Fruit fly (Drosophila melanogaster) whole organism, embryonic: ENCODE data around the gene CG15406.
A peak's percentile ranks its signal among the peaks of the same experiment; 100 is the strongest.

Experiments
- Abd-B ChIP-seq: fragments of 200-800 bp; sonication (Bioruptor generic); optimal IDR thresholded peaks from 2 replicates; lab custom pipeline; 2018; ENCODE audit warnings: missing biosample characterization, mild to moderate bottlenecking, missing genetic modification characterization, moderate library complexity
- Ada2b ChIP-seq: fragments of 200-800 bp; sonication (Bioruptor generic); IDR thresholded peaks from 2 replicates; pipeline ENCODE4 v1.3.6; 2022; ENCODE audit warnings: missing biosample characterization, missing genetic modification characterization
- Atf3 ChIP-seq: fragments of 200-800 bp; sonication (Bioruptor generic); optimal IDR thresholded peaks from 3 replicates; lab custom pipeline; 2016; ENCODE audit warnings: missing biosample characterization, missing genetic modification characterization
- BtbVII ChIP-seq: fragments of 200-800 bp; sonication (Bioruptor generic); optimal IDR thresholded peaks from 3 replicates; lab custom pipeline; 2017; ENCODE audit warnings: missing biosample characterization, mild to moderate bottlenecking, missing genetic modification characterization
- CG10321 ChIP-seq: fragments of 200-800 bp; sonication (Bioruptor generic); IDR thresholded peaks from 2 replicates; pipeline ENCODE4 v1.3.6; 2022; ENCODE audit warnings: missing biosample characterization, missing genetic modification characterization
- CG10959 ChIP-seq: fragments of 200-800 bp; sonication (Bioruptor generic); IDR thresholded peaks from 2 replicates; pipeline ENCODE4 v1.3.6; 2022; ENCODE audit warnings: missing biosample characterization, missing genetic modification characterization
- CG11560 ChIP-seq: fragments of 200-800 bp; sonication (Bioruptor generic); IDR thresholded peaks from 3 replicates; pipeline ENCODE4 v1.3.6; 2022; ENCODE audit warnings: missing biosample characterization, missing genetic modification characterization
- CG15011 ChIP-seq: fragments of 200-800 bp; sonication (Bioruptor generic); optimal IDR thresholded peaks from 3 replicates; lab custom pipeline; 2018; ENCODE audit warnings: missing biosample characterization, mild to moderate bottlenecking, missing genetic modification characterization
- CG15479 ChIP-seq: fragments of 200-800 bp; sonication (Bioruptor generic); optimal IDR thresholded peaks from 3 replicates; lab custom pipeline; 2019; ENCODE audit warnings: missing biosample characterization, mild to moderate bottlenecking, missing genetic modification characterization, moderate library complexity
- CG1602 ChIP-seq: fragments of 200-800 bp; sonication (Bioruptor generic); optimal IDR thresholded peaks from 3 replicates; lab custom pipeline; 2016; ENCODE audit warnings: missing biosample characterization, missing genetic modification characterization
- CG16815 ChIP-seq: fragments of 200-800 bp; sonication (Bioruptor generic); optimal IDR thresholded peaks from 3 replicates; lab custom pipeline; 2017; ENCODE audit warnings: missing biosample characterization, mild to moderate bottlenecking, missing genetic modification characterization
- CG17361 ChIP-seq: fragments of 200-800 bp; sonication (Bioruptor generic); IDR thresholded peaks from 3 replicates; pipeline ENCODE4 v1.3.6; 2022; ENCODE audit warnings: missing biosample characterization, missing genetic modification characterization
- CG17568 ChIP-seq: fragments of 200-800 bp; sonication (Bioruptor generic); optimal IDR thresholded peaks from 2 replicates; lab custom pipeline; 2018; ENCODE audit warnings: missing biosample characterization, mild to moderate bottlenecking, missing genetic modification characterization, moderate library complexity
- CG2120 ChIP-seq: fragments of 200-800 bp; sonication (Bioruptor generic); optimal IDR thresholded peaks from 3 replicates; lab custom pipeline; 2016; ENCODE audit warnings: missing biosample characterization, missing genetic modification characterization
- CG2712 ChIP-seq: fragments of 200-800 bp; optimal IDR thresholded peaks from 3 replicates; lab custom pipeline; 2019; ENCODE audit warnings: missing biosample characterization, mild to moderate bottlenecking, missing genetic modification characterization, moderate library complexity
- CG3065 ChIP-seq: fragments of 200-800 bp; sonication (Bioruptor generic); optimal IDR thresholded peaks from 2 replicates; lab custom pipeline; 2016; ENCODE audit warnings: missing biosample characterization, missing genetic modification characterization
- CG31224 ChIP-seq: fragments of 200-800 bp; sonication (Bioruptor generic); IDR thresholded peaks from 2 replicates; pipeline ENCODE4 v1.3.6; 2022; ENCODE audit warnings: missing biosample characterization, missing genetic modification characterization
- CG32532 ChIP-seq: fragments of 200-800 bp; sonication (Bioruptor generic); IDR thresholded peaks from 2 replicates; pipeline ENCODE4 v1.3.6; 2022; ENCODE audit warnings: missing biosample characterization, missing genetic modification characterization
- CG33213 ChIP-seq: fragments of 200-800 bp; sonication (Bioruptor generic); optimal IDR thresholded peaks from 3 replicates; lab custom pipeline; 2016; ENCODE audit warnings: missing biosample characterization, missing genetic modification characterization
- CG4617 ChIP-seq: fragments of 200-800 bp; sonication (Bioruptor generic); optimal IDR thresholded peaks from 3 replicates; lab custom pipeline; 2016; ENCODE audit warnings: missing biosample characterization, missing genetic modification characterization, borderline replicate concordance
- CG6854 ChIP-seq: fragments of 200-800 bp; sonication (Bioruptor generic); optimal IDR thresholded peaks from 3 replicates; lab custom pipeline; 2017; ENCODE audit warnings: missing biosample characterization, mild to moderate bottlenecking, missing genetic modification characterization
- CG8359 ChIP-seq: fragments of 200-800 bp; sonication (Bioruptor generic); optimal IDR thresholded peaks from 2 replicates; lab custom pipeline; 2017; ENCODE audit warnings: missing biosample characterization, mild to moderate bottlenecking, missing genetic modification characterization, borderline replicate concordance
- CG9876 ChIP-seq: fragments of 200-800 bp; sonication (Bioruptor generic); optimal IDR thresholded peaks from 2 replicates; lab custom pipeline; 2016; ENCODE audit warnings: missing biosample characterization, missing genetic modification characterization
- CHES-1-like ChIP-seq: fragments of 200-800 bp; sonication (Bioruptor generic); optimal IDR thresholded peaks from 2 replicates; lab custom pipeline; 2016; ENCODE audit warnings: missing biosample characterization, missing genetic modification characterization
- Doc2 ChIP-seq: fragments of 200-800 bp; sonication (Bioruptor generic); IDR thresholded peaks from 2 replicates; pipeline ENCODE4 v1.3.6; 2022; ENCODE audit warnings: missing biosample characterization, missing genetic modification characterization
- Hr3 ChIP-seq: fragments of 200-800 bp; sonication (Bioruptor generic); optimal IDR thresholded peaks from 3 replicates; lab custom pipeline; 2016; ENCODE audit warnings: missing biosample characterization, missing genetic modification characterization
- Jarid2 ChIP-seq: fragments of 200-800 bp; sonication (Bioruptor generic); optimal IDR thresholded peaks from 3 replicates; lab custom pipeline; 2017; ENCODE audit warnings: mild to moderate bottlenecking, missing biosample characterization, missing genetic modification reagents, missing genetic modification characterization
- Lpt ChIP-seq: fragments of >200 bp; optimal IDR thresholded peaks from 2 replicates; lab custom pipeline; 2018; ENCODE audit warnings: missing biosample characterization, missing genetic modification characterization
- Med ChIP-seq: fragments of 200-800 bp; sonication (Bioruptor generic); peaks from one replicate; lab custom pipeline; 2016; ENCODE audit warnings: missing biosample characterization, missing genetic modification characterization, mild to moderate bottlenecking, inconsistent platforms, moderate library complexity
- NfI ChIP-seq: fragments of 200-800 bp; sonication (Bioruptor generic); optimal IDR thresholded peaks from 3 replicates; lab custom pipeline; 2018; ENCODE audit warnings: missing biosample characterization, mild to moderate bottlenecking, missing genetic modification characterization, moderate library complexity
- Oaz ChIP-seq: fragments of 200-800 bp; sonication (Bioruptor generic); IDR thresholded peaks from 2 replicates; pipeline ENCODE4 v1.3.6; 2022; ENCODE audit warnings: missing biosample characterization, missing genetic modification characterization
- Rfx ChIP-seq: fragments of 200-800 bp; sonication (Bioruptor generic); IDR thresholded peaks from 2 replicates; pipeline ENCODE4 v1.3.6; 2022; ENCODE audit warnings: missing biosample characterization, missing genetic modification characterization
- Stat92E ChIP-seq, 3 experiments: fragments of >200 bp in 2 of 3; fragments of 200-800 bp in 1 of 3; sonication (Bioruptor generic) in 1 of 3; optimal IDR thresholded peaks; 2 replicates each; lab custom pipeline; 2017 to 2019; ENCODE audit warnings: missing biosample characterization in 3 of 3, missing genetic modification characterization in 3 of 3, mild to moderate bottlenecking in 1 of 3, moderate library complexity in 1 of 3
- abd-A ChIP-seq: fragments of 200-800 bp; sonication (Bioruptor generic); optimal IDR thresholded peaks from 3 replicates; lab custom pipeline; 2019; ENCODE audit warnings: missing biosample characterization, mild to moderate bottlenecking, missing genetic modification characterization, moderate library complexity
- aop ChIP-seq: fragments of 200-800 bp; sonication (Bioruptor generic); IDR thresholded peaks from 2 replicates; pipeline ENCODE4 v1.3.6; 2022; ENCODE audit warnings: missing biosample characterization, missing genetic modification characterization
- bab2 ChIP-seq: fragments of 200-800 bp; sonication (Bioruptor generic); optimal IDR thresholded peaks from 2 replicates; lab custom pipeline; 2016; ENCODE audit warnings: missing biosample characterization, missing genetic modification characterization
- chm ChIP-seq: fragments of 200-800 bp; sonication (Bioruptor generic); IDR thresholded peaks from 2 replicates; pipeline ENCODE4 v1.3.6; 2022; ENCODE audit warnings: missing biosample characterization, missing genetic modification characterization
- corto ChIP-seq: fragments of 200-800 bp; sonication (Bioruptor generic); optimal IDR thresholded peaks from 2 replicates; lab custom pipeline; 2016; ENCODE audit warnings: missing biosample characterization, mild to moderate bottlenecking, missing genetic modification characterization, moderate library complexity
- crc ChIP-seq: fragments of 200-800 bp; sonication (Bioruptor generic); optimal IDR thresholded peaks from 2 replicates; lab custom pipeline; 2016; ENCODE audit warnings: missing biosample characterization, missing genetic modification characterization
- exex ChIP-seq: fragments of 200-800 bp; sonication (Bioruptor generic); optimal IDR thresholded peaks from 4 replicates; lab custom pipeline; 2018; ENCODE audit warnings: missing biosample characterization, mild to moderate bottlenecking, missing genetic modification characterization, moderate library complexity
- gcm ChIP-seq: fragments of 200-800 bp; sonication (Bioruptor generic); optimal IDR thresholded peaks from 2 replicates; lab custom pipeline; 2019; ENCODE audit warnings: missing biosample characterization, mild to moderate bottlenecking, missing genetic modification characterization, moderate library complexity
- jing ChIP-seq: fragments of 200-800 bp; sonication (Bioruptor generic); optimal IDR thresholded peaks from 2 replicates; lab custom pipeline; 2018; ENCODE audit warnings: missing biosample characterization, mild to moderate bottlenecking, missing genetic modification characterization
- nmo ChIP-seq: fragments of 200-800 bp; sonication (Bioruptor generic); optimal IDR thresholded peaks from 2 replicates; lab custom pipeline; 2018; ENCODE audit warnings: missing biosample characterization, mild to moderate bottlenecking, missing genetic modification characterization, moderate library complexity
- odd ChIP-seq: fragments of 200-800 bp; sonication (Bioruptor generic); optimal IDR thresholded peaks from 2 replicates; lab custom pipeline; 2017; ENCODE audit warnings: missing biosample characterization, mild to moderate bottlenecking, missing genetic modification characterization
- pb ChIP-seq: fragments of 200-800 bp; sonication (Bioruptor generic); optimal IDR thresholded peaks from 3 replicates; lab custom pipeline; 2016; ENCODE audit warnings: missing biosample characterization, missing genetic modification characterization
- sisA ChIP-seq: fragments of 200-800 bp; sonication (Bioruptor generic); IDR thresholded peaks from 2 replicates; pipeline ENCODE4 v1.3.6; 2022; ENCODE audit warnings: missing biosample characterization, missing genetic modification characterization
- slp2 ChIP-seq: fragments of 200-800 bp; sonication (Bioruptor generic); optimal IDR thresholded peaks from 2 replicates; lab custom pipeline; 2016; ENCODE audit warnings: missing biosample characterization, missing genetic modification characterization
- ssp ChIP-seq: fragments of 200-800 bp; sonication (Bioruptor generic); IDR thresholded peaks from 2 replicates; pipeline ENCODE4 v1.3.6; 2022; ENCODE audit warnings: missing biosample characterization, missing genetic modification characterization
- tll ChIP-seq, 2 experiments: fragments of 200-800 bp in 1 of 2; fragments of >200 bp in 1 of 2; sonication (Bioruptor generic) in 1 of 2; optimal IDR thresholded peaks; 2 replicates each; lab custom pipeline; 2017 to 2019; ENCODE audit warnings: missing biosample characterization in 2 of 2, missing genetic modification characterization in 2 of 2, mild to moderate bottlenecking in 1 of 2, moderate library complexity in 1 of 2
- unpg ChIP-seq: fragments of 200-800 bp; sonication (Bioruptor generic); optimal IDR thresholded peaks from 3 replicates; lab custom pipeline; 2018; ENCODE audit warnings: missing biosample characterization, mild to moderate bottlenecking, missing genetic modification characterization, moderate library complexity

Gene CG15406

dm6 chr2L:3338566-3339215 is 29.7 kb downstream of the CG15406 start (continued):
- TF ChIP-seq crc (peak; percentile 82), slp2 (GFP tag; lab: Kevin White, UChicago) (peak; percentile 88), CG10959 (GFP tag; lab: Robert Waterston, UW) (peak; percentile 76), CG4617 (GFP tag; lab: Kevin White, UChicago) (peak; percentile 48), CG10321 (GFP tag; lab: Robert Waterston, UW) (no peak), Atf3 (peak; percentile 91), CG31224 (GFP tag; lab: Robert Waterston, UW) (no peak), sisA (peak; percentile 91), CG9876 (GFP tag; lab: Kevin White, UChicago) (peak; percentile 45), Rfx (GFP tag; lab: Robert Waterston, UW) (no peak), aop (GFP tag; lab: Robert Waterston, UW) (0 out of 2 replicates have a peak, but pooled peaks have one; percentile 7), Doc2 (no peak), CG1602 (GFP tag; lab: Kevin White, UChicago) (peak; percentile 86), odd (GFP tag; lab: Kevin White, UChicago) (peak; percentile 24), unpg (GFP tag; lab: Kevin White, UChicago) (peak; percentile 84), Abd-B (peak; percentile 85), nmo (peak; percentile 89), CG8359 (peak; percentile 72), CG15479 (GFP tag; lab: Kevin White, UChicago) (no peak), CG17568 (GFP tag; lab: Kevin White, UChicago) (no peak), Jarid2 (GFP tag; lab: Kevin White, UChicago) (peak; percentile 8), corto (GFP tag; lab: Kevin White, UChicago) (no peak), exex (tag; lab: Kevin White, UChicago) (no peak), Hr3 (peak; percentile 87), CG33213 (GFP tag; lab: Kevin White, UChicago) (peak; percentile 75), CG11560 (tag; lab: Robert Waterston, UW) (no peak), CG32532 (GFP tag; lab: Robert Waterston, UW) (peak; percentile 38; the same call in 1 of the 2 replicates), CG3065 (peak; percentile 61), Oaz (GFP tag; lab: Robert Waterston, UW) (no peak), tll (GFP tag; optimal IDR thresholded peaks at IDR 0.05; lab: Kevin White, UChicago) (no peak), pb (GFP tag; lab: Kevin White, UChicago) (peak; percentile 74), chm (GFP tag; lab: Robert Waterston, UW) (peak; percentile 94), abd-A (tag; lab: Kevin White, UChicago) (no peak), CG2712 (tag; lab: Kevin White, UChicago) (peak; percentile 92), Lpt (no peak), ssp (GFP tag; lab: Robert Waterston, UW) (peak; percentile 73), CG16815 (GFP tag; lab: Kevin White, UChicago) (peak; percentile 68), jing (GFP tag; lab: Kevin White, UChicago) (peak; percentile 29), gcm (no peak), CHES-1-like (peak; percentile 45), CG2120 (GFP tag; lab: Kevin White, UChicago) (no peak), Stat92E (GFP tag; optimal IDR thresholded peaks at IDR 0.05; lab: Kevin White, UChicago) (peak in 1 of 3 experiments; percentile 50), CG6854 (GFP tag; lab: Kevin White, UChicago) (no peak), Med (GFP tag; lab: Kevin White, UChicago) (peak; percentile 95), Ada2b (GFP tag; lab: Robert Waterston, UW) (peak; percentile 65), CG15011 (no peak), bab2 (GFP tag; lab: Kevin White, UChicago) (peak; percentile 74), BtbVII (no peak), CG17361 (peak; percentile 88; the same call in 2 of the 3 replicates), NfI (GFP tag; lab: Kevin White, UChicago) (peak; percentile 43)
